Worm (Caenorhabditis elegans) whole organism, late embryonic: ENCODE results near the gene F45E6.1.

Source experiments
- nhr-11 ChIP-seq: fragments of 150-350 bp; optimal IDR thresholded peaks from 2 replicates; lab custom pipeline; 2014; ENCODE audit warnings: missing biosample characterization, missing genetic modification characterization
- pqm-1 ChIP-seq: sonication (generic microtip); optimal IDR thresholded peaks from 2 replicates; lab custom pipeline; 2016; ENCODE audit warnings: missing genetic modification characterization, missing compliant biosample characterization

- no peak for TF ChIP-seq pqm-1 (tag; lab: Kevin White, UChicago)
- no peak for TF ChIP-seq nhr-11 (tag; lab: Kevin White, UChicago)
Measured at ce11 chrX:12511384-12512007, 34.3 kb upstream of the F45E6.1 start.
